Fruit fly (Drosophila melanogaster) whole organism, prepupa: ENCODE results near the gene CG32650.

ENCODE experiments used
- CG16779 ChIP-seq: fragments of 200-800 bp; sonication (Bioruptor generic); optimal IDR thresholded peaks from 3 replicates; lab custom pipeline; 2017; ENCODE audit warnings: missing biosample characterization, mild to moderate bottlenecking, missing genetic modification characterization
- CG6276 ChIP-seq: fragments of 200-800 bp; sonication (Bioruptor generic); optimal IDR thresholded peaks from 2 replicates; lab custom pipeline; 2017; ENCODE audit warnings: missing biosample characterization, mild to moderate bottlenecking, missing genetic modification characterization
- CG8119 ChIP-seq: fragments of 200-800 bp; sonication (Bioruptor generic); IDR thresholded peaks from 3 replicates; pipeline ENCODE4 v1.3.6; 2022; ENCODE audit warnings: missing biosample characterization, missing genetic modification characterization
- fkh ChIP-seq: fragments of 200-800 bp; sonication (Bioruptor generic); optimal IDR thresholded peaks from 3 replicates; lab custom pipeline; 2017; ENCODE audit warnings: missing biosample characterization, mild to moderate bottlenecking, missing genetic modification characterization, moderate library complexity
- vri ChIP-seq: fragments of 200-800 bp; sonication (Bioruptor generic); optimal IDR thresholded peaks from 3 replicates; lab custom pipeline; 2016; ENCODE audit warnings: missing biosample characterization, mild to moderate bottlenecking, missing genetic modification characterization

DNA sequence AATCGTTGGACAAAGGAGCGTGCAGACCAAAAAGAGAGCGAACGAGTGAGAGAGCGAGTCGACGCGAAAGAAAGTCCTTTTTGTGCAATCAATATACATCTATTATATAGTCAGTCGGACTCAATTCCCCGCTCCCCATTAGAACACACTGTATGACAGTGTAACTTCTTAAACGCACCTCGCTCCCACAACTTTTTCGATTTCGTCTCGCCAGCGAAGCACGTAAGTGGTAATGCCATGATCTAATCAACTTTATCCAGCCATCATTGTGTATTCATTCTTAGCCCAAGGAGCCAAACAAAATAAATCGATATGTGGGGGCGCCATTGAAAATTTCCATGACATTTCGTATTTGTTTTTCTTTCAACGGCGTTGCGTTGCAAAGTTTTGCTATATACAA lies 40.6 kb upstream of the CG32650 start:
- TF ChIP-seq fkh (GFP tag; lab: Kevin White, UChicago) (no peak), CG16779 (tag; lab: Kevin White, UChicago) (no peak), CG6276 (GFP tag; lab: Kevin White, UChicago) (no peak), vri (GFP tag; lab: Kevin White, UChicago) (no peak), CG8119 (no peak)
